Worm (Caenorhabditis elegans): ENCODE measurements around the gene C14B1.12.

DNA sequence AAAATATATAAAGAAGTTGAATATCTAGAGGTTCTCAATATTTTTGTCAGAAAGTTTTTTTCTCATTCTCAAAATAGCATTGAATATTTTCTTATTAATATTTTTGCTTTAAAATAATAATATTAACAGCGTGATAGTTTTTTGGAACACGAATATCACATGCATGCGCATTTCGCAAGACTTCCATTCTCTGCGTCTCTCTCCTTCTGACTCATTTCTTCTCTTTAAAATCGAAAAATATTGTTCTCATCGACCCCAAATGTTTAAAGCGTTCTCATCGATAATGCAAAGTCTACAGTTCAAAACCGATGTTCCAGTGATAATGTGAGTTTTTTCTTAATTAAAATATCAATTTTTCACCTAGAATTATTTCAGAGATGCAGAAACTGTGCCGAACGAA, 21.4 kb downstream of the C14B1.12 start, which contains the start of gene C14B1.3:
- no peak for TF ChIP-seq unc-62 (GFP tag; optimal IDR thresholded peaks at IDR 0.05)
- TF ChIP-seq ztf-11 (tag; optimal IDR thresholded peaks at IDR 0.05): no peak
- TF ChIP-seq lin-13 (GFP tag; optimal IDR thresholded peaks at IDR 0.05): peak; percentile 34
- no peak for TF ChIP-seq nhr-23 (tag; optimal IDR thresholded peaks at IDR 0.05)
- no peak for TF ChIP-seq mab-5 (tag; optimal IDR thresholded peaks at IDR 0.05)
- TF ChIP-seq dmd-4 (tag; optimal IDR thresholded peaks at IDR 0.05): no peak
- TF ChIP-seq ama-1 (optimal IDR thresholded peaks at IDR 0.05): no peak
- TF ChIP-seq unc-39 (tag; optimal IDR thresholded peaks at IDR 0.05): no peak
- no peak for TF ChIP-seq nhr-12 (tag; optimal IDR thresholded peaks at IDR 0.05)

Measured in whole organism, L2 larva.